Worm (Caenorhabditis elegans) whole organism, L4 larva: ENCODE measurements around the gene amdh-1.

Experiments
- R02D3.7 ChIP-seq: fragments of 150-350 bp; sonication (generic microtip); optimal IDR thresholded peaks from 3 replicates; lab custom pipeline; 2014; ENCODE audit warnings: missing biosample characterization, missing genetic modification characterization
- ama-1 ChIP-seq: fragments of 150-350 bp; optimal IDR thresholded peaks from 2 replicates; lab custom pipeline; 2014; ENCODE audit warnings: inconsistent platforms, mixed read lengths
- dmd-6 ChIP-seq: fragments of 200-800 bp; sonication (Bioruptor generic); IDR thresholded peaks from 2 replicates; pipeline ENCODE4 v1.3.6; 2022; ENCODE audit warnings: missing genetic modification reagents, missing genetic modification characterization, missing compliant biosample characterization
- dpl-1 ChIP-seq: fragments of 150-350 bp; optimal IDR thresholded peaks from 2 replicates; lab custom pipeline; 2014; ENCODE audit warnings: missing biosample characterization, missing genetic modification reagents, missing genetic modification characterization
- fkh-10 ChIP-seq: fragments of 150-350 bp; optimal IDR thresholded peaks from 2 replicates; lab custom pipeline; 2014; ENCODE audit warnings: missing biosample characterization, missing genetic modification reagents, missing genetic modification characterization
- lin-1 ChIP-seq: fragments of 200-800 bp; sonication (Bioruptor generic); IDR thresholded peaks from 2 replicates; pipeline ENCODE4 v1.3.6; 2022; ENCODE audit warnings: missing genetic modification reagents, missing genetic modification characterization, missing compliant biosample characterization
- lin-39 ChIP-seq: fragments of 150-350 bp; optimal IDR thresholded peaks from 2 replicates; lab custom pipeline; 2014; ENCODE audit warnings: missing biosample characterization, missing genetic modification reagents, missing genetic modification characterization
- tag-97 ChIP-seq: fragments of 200-800 bp; sonication (Bioruptor generic); IDR thresholded peaks from 2 replicates; pipeline ENCODE4 v1.3.6; 2022; ENCODE audit warnings: missing genetic modification characterization, missing compliant biosample characterization
- unc-130 ChIP-seq: sonication (generic microtip); optimal IDR thresholded peaks from 2 replicates; lab custom pipeline; 2016; ENCODE audit warnings: missing genetic modification reagents, missing genetic modification characterization, missing compliant biosample characterization
- ztf-11 ChIP-seq: fragments of 150-350 bp; optimal IDR thresholded peaks from 2 replicates; lab custom pipeline; 2014; ENCODE audit warnings: missing biosample characterization, missing genetic modification characterization
- ztf-7 ChIP-seq: fragments of 150-350 bp; optimal IDR thresholded peaks from 2 replicates; lab custom pipeline; 2014; ENCODE audit warnings: missing biosample characterization, missing genetic modification characterization

ce11 chrIII:6240528-6240927, 11.1 kb upstream of the amdh-1 start, which contains the start of gene T12A2.3:
- no peak for TF ChIP-seq tag-97 (GFP tag; lab: Robert Waterston, UW)
- no peak for TF ChIP-seq lin-39 (tag; lab: Kevin White, UChicago)
- TF ChIP-seq ztf-11, result no peak
- no peak for TF ChIP-seq ama-1
- TF ChIP-seq dpl-1 (GFP tag; lab: Kevin White, UChicago), result no peak
- no peak for TF ChIP-seq R02D3.7 (tag; lab: Kevin White, UChicago)
- TF ChIP-seq ztf-7 (tag; lab: Kevin White, UChicago), result no peak
- TF ChIP-seq lin-1 (GFP tag; lab: Robert Waterston, UW), result no peak
- TF ChIP-seq fkh-10, result no peak
- TF ChIP-seq unc-130, result no peak
- TF ChIP-seq dmd-6 (GFP tag; lab: Robert Waterston, UW), result no peak
